Fruit fly (Drosophila melanogaster): ENCODE results near the gene osi.

Gene osi

dm6 chr2L:16842505-16842904 is 45.3 kb downstream of the osi start (continued):
- TF ChIP-seq salr (GFP tag; optimal IDR thresholded peaks at IDR 0.05) (no peak), net (GFP tag; optimal IDR thresholded peaks at IDR 0.05) (peak; percentile 29), CG15336 (GFP tag; IDR thresholded peaks at IDR 0.05) (no peak), Hr38 (GFP tag; optimal IDR thresholded peaks at IDR 0.05) (no peak), CG8119 (GFP tag; IDR thresholded peaks at IDR 0.05) (peak; percentile 35; the same call in 2 of the 3 replicates), dsx (GFP tag; optimal IDR thresholded peaks at IDR 0.05; ENCODE audit: poor library complexity, severe bottlenecking) (no peak), Ets96B (tag; optimal IDR thresholded peaks at IDR 0.05) (no peak), Sox14 (GFP tag; optimal IDR thresholded peaks at IDR 0.05) (peak; percentile 33), fd59A (GFP tag; optimal IDR thresholded peaks at IDR 0.05) (no peak), Met (GFP tag; optimal IDR thresholded peaks at IDR 0.05) (peak; percentile 59), CG9139 (GFP tag; optimal IDR thresholded peaks at IDR 0.05) (no peak)

- TF ChIP-seq acj6 (GFP tag; optimal IDR thresholded peaks at IDR 0.05) (no peak), CG6276 (GFP tag; optimal IDR thresholded peaks at IDR 0.05) (no peak), CG10631 (GFP tag; optimal IDR thresholded peaks at IDR 0.05) (no peak), CG34406 (GFP tag; optimal IDR thresholded peaks at IDR 0.05) (no peak)
Observed at dm6 chr2L:16839665-16840064, 48.1 kb downstream of the osi start.

DNA sequence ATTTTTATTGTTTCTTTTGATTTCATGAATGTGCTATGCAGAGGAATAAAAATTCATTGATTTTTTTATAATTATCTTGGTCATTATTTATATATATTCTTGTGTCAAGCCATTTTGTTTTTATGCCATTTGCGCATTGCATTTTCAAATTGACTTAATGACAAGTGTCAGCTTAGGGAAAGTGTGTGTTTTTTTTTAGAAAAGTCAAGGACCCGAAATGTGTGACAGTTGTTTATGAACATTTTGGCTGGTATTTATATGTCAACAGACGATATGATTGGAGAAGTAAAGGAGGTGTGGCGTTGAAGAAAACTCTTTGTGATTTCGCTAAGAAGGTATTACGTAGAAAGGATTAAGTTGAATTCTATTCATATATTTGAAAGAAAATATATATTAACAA is 50.1 kb downstream of the osi start, which contains the start of the genes SclA and SclB:
Gene SclA, plus strand, starts transcription at position 301 of the 400 bp plus-strand sequence.
Gene SclB, plus strand, starts transcription at position 301 of the 400 bp plus-strand sequence.
- TF ChIP-seq CG6854 (GFP tag; optimal IDR thresholded peaks at IDR 0.05) (no peak), salr (GFP tag; optimal IDR thresholded peaks at IDR 0.05) (no peak)

DNA sequence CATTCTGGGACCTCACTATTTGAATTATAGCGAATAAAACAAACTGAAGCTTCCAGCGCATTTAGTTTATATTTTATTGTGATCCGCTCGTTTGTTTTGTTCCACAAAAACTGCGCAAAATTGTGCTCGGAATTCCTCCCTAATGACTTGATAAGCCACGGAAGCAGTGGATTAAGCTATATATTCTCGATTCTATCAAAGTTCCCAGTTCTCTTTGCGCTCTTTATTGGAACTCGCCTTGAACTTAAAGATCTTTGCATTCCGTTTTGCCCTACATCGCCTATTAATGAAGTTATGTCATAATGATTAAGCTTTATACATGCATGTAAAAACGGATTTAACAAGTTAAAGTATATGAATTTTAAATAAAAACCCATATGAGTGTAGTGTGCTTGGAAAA is 50.6 kb downstream of the osi start, which contains the start of gene Nepl9:
Gene Nepl9, minus strand, starts transcription at position 101 of the 400 bp plus-strand sequence.
- TF ChIP-seq esn (GFP tag; optimal IDR thresholded peaks at IDR 0.05): no peak
- no peak for TF ChIP-seq CG6792 (GFP tag; optimal IDR thresholded peaks at IDR 0.05)
- no peak for TF ChIP-seq CG3919 (GFP tag; optimal IDR thresholded peaks at IDR 0.05)
- TF ChIP-seq svp (GFP tag): no peak
- no peak for TF ChIP-seq fd85E (GFP tag; optimal IDR thresholded peaks at IDR 0.05)
- TF ChIP-seq Sox15 (GFP tag; optimal IDR thresholded peaks at IDR 0.05): no peak
- no peak for TF ChIP-seq CG8319 (GFP tag; optimal IDR thresholded peaks at IDR 0.05)
- no peak for TF ChIP-seq pdm3 (GFP tag; optimal IDR thresholded peaks at IDR 0.05)
- TF ChIP-seq CG11902 (GFP tag; optimal IDR thresholded peaks at IDR 0.05): no peak
- TF ChIP-seq eg (GFP tag; IDR thresholded peaks at IDR 0.05): no peak
- TF ChIP-seq OdsH (GFP tag; optimal IDR thresholded peaks at IDR 0.05): no peak
- no peak for TF ChIP-seq Ets21C (GFP tag; optimal IDR thresholded peaks at IDR 0.05)
- TF ChIP-seq Eip93F (GFP tag; optimal IDR thresholded peaks at IDR 0.05): no peak
- TF ChIP-seq CG10631 (GFP tag; optimal IDR thresholded peaks at IDR 0.05): no peak
